Worm (Caenorhabditis elegans): ENCODE measurements around the gene ZK892.5.

- TF ChIP-seq lsy-2 (tag; optimal IDR thresholded peaks at IDR 0.05) (no peak), mls-2 (tag; optimal IDR thresholded peaks at IDR 0.05) (peak; percentile 21), ces-1 (GFP tag; optimal IDR thresholded peaks at IDR 0.05) (no peak), nhr-12 (tag; optimal IDR thresholded peaks at IDR 0.05) (no peak), nhr-237 (tag; optimal IDR thresholded peaks at IDR 0.05) (no peak), nhr-76 (tag; optimal IDR thresholded peaks at IDR 0.05) (no peak), snpc-4 (tag; optimal IDR thresholded peaks at IDR 0.05) (no peak), elt-3 (tag; optimal IDR thresholded peaks at IDR 0.05) (no peak), pha-4 (tag; optimal IDR thresholded peaks at IDR 0.05) (no peak)
Observed at ce11 chrII:9984866-9985336, 23.1 kb upstream of the ZK892.5 start.

Data from whole organism, mixed stage, embryonic.